Worm (Caenorhabditis elegans) whole organism, L1 larva: Measurements from ENCODE around the gene fbxb-108.
A peak's percentile ranks its signal among the peaks of the same experiment; 100 is the strongest.

Experiments
- C04F5.9 ChIP-seq: sonication (generic microtip); optimal IDR thresholded peaks from 2 replicates; lab custom pipeline; 2016; ENCODE audit warnings: missing genetic modification characterization, missing compliant biosample characterization
- C16A3.4 ChIP-seq: fragments of 150-350 bp; optimal IDR thresholded peaks from 2 replicates; lab custom pipeline; 2014; ENCODE audit warnings: missing biosample characterization, missing genetic modification characterization
- aha-1 ChIP-seq: fragments of 150-350 bp; optimal IDR thresholded peaks from 2 replicates; lab custom pipeline; 2014; ENCODE audit warnings: missing biosample characterization, missing genetic modification characterization
- alr-1 ChIP-seq: fragments of 200-800 bp; sonication (Bioruptor generic); optimal IDR thresholded peaks from 2 replicates; lab custom pipeline; 2018; ENCODE audit warnings: borderline replicate concordance, mild to moderate bottlenecking, missing genetic modification characterization, missing compliant biosample characterization
- ceh-8 ChIP-seq: fragments of 200-800 bp; sonication (Bioruptor generic); optimal IDR thresholded peaks from 2 replicates; lab custom pipeline; 2018; ENCODE audit warnings: mild to moderate bottlenecking, missing genetic modification characterization, moderate library complexity, missing compliant biosample characterization
- ceh-88 ChIP-seq: fragments of 200-800 bp; sonication (Bioruptor generic); IDR thresholded peaks from 2 replicates; pipeline ENCODE4 v1.3.6; 2022; ENCODE audit warnings: missing genetic modification characterization, missing compliant biosample characterization
- ces-1 ChIP-seq: fragments of 150-350 bp; optimal IDR thresholded peaks from 2 replicates; lab custom pipeline; 2014; ENCODE audit warnings: missing biosample characterization, missing genetic modification reagents, missing genetic modification characterization
- dpl-1 ChIP-seq, 3 experiments: fragments of 150-350 bp in 2 of 3; sonication (generic microtip) in 1 of 3; optimal IDR thresholded peaks; 2 replicates each; lab custom pipeline; 2014 to 2017; ENCODE audit warnings: missing biosample characterization in 3 of 3, missing genetic modification characterization in 3 of 3, missing genetic modification reagents in 3 of 3
- dsc-1 ChIP-seq: sonication (generic microtip); optimal IDR thresholded peaks from 2 replicates; lab custom pipeline; 2016; ENCODE audit warnings: mild to moderate bottlenecking, missing genetic modification characterization, missing compliant biosample characterization
- efl-1 ChIP-seq, 4 experiments: fragments of 150-350 bp; optimal IDR thresholded peaks in 3 of 4; peaks in 1 of 4; 1 replicate in 1 of 4; 2 replicates in 3 of 4; lab custom pipeline; 2014; ENCODE audit warnings: missing biosample characterization in 2 of 4, missing genetic modification characterization in 2 of 4, missing genetic modification reagents in 2 of 4
- efl-3 ChIP-seq: fragments of 200-800 bp; sonication (Bioruptor generic); optimal IDR thresholded peaks from 2 replicates; lab custom pipeline; 2018; ENCODE audit warnings: mild to moderate bottlenecking, missing genetic modification characterization, missing compliant biosample characterization
- egl-13 ChIP-seq: sonication (generic microtip); optimal IDR thresholded peaks from 2 replicates; lab custom pipeline; 2016; ENCODE audit warnings: missing genotype, missing genetic modification reagents, missing genetic modification characterization, missing compliant biosample characterization
- elt-2 ChIP-seq: sonication (generic microtip); optimal IDR thresholded peaks from 2 replicates; lab custom pipeline; 2016; ENCODE audit warnings: missing genetic modification characterization, mild to moderate bottlenecking, inconsistent platforms, missing compliant biosample characterization, missing genetic modification reagents
- fkh-10 ChIP-seq: sonication (generic microtip); optimal IDR thresholded peaks from 2 replicates; lab custom pipeline; 2017; ENCODE audit warnings: missing biosample characterization, missing genetic modification reagents, missing genetic modification characterization
- fkh-4 ChIP-seq: sonication (generic microtip); optimal IDR thresholded peaks from 2 replicates; lab custom pipeline; 2016; ENCODE audit warnings: missing compliant biosample characterization, missing genetic modification characterization, borderline replicate concordance
- fkh-8 ChIP-seq: sonication (generic microtip); optimal IDR thresholded peaks from 2 replicates; lab custom pipeline; 2016; ENCODE audit warnings: mild to moderate bottlenecking, missing genetic modification characterization, missing compliant biosample characterization
- fos-1 ChIP-seq: fragments of 150-350 bp; optimal IDR thresholded peaks from 2 replicates; lab custom pipeline; 2014; ENCODE audit warnings: missing biosample characterization, missing genetic modification characterization
- grh-1 ChIP-seq: fragments of 200-800 bp; sonication (Bioruptor generic); IDR thresholded peaks from 2 replicates; pipeline ENCODE4 v1.3.6; 2022; ENCODE audit warnings: missing genetic modification reagents, missing genetic modification characterization, missing compliant biosample characterization
- hlh-17 ChIP-seq: fragments of 200-800 bp; sonication (Bioruptor generic); optimal IDR thresholded peaks from 2 replicates; lab custom pipeline; 2018; ENCODE audit warnings: missing genetic modification characterization, mild to moderate bottlenecking, missing compliant biosample characterization, moderate library complexity, borderline replicate concordance
- hpl-2 ChIP-seq: fragments of 150-350 bp; optimal IDR thresholded peaks from 2 replicates; lab custom pipeline; 2014; ENCODE audit warnings: missing biosample characterization, missing genetic modification reagents, missing genetic modification characterization
- jun-1 ChIP-seq: fragments of 150-350 bp; optimal IDR thresholded peaks from 2 replicates; lab custom pipeline; 2014; ENCODE audit warnings: missing biosample characterization, missing genetic modification reagents, missing genetic modification characterization
- lin-13 ChIP-seq: fragments of 150-350 bp; optimal IDR thresholded peaks from 2 replicates; lab custom pipeline; 2014; ENCODE audit warnings: missing biosample characterization, missing genetic modification reagents, missing genetic modification characterization
- lin-14 ChIP-seq: fragments of 200-800 bp; sonication (Bioruptor generic); optimal IDR thresholded peaks from 2 replicates; lab custom pipeline; 2018; ENCODE audit warnings: mild to moderate bottlenecking, missing genetic modification characterization, moderate library complexity, missing compliant biosample characterization
- lin-15B ChIP-seq: fragments of 150-350 bp; sonication (generic microtip); optimal IDR thresholded peaks from 3 replicates; lab custom pipeline; 2014; ENCODE audit warnings: missing biosample characterization, missing genetic modification characterization
- lir-3 ChIP-seq: sonication (generic microtip); optimal IDR thresholded peaks from 2 replicates; lab custom pipeline; 2016; ENCODE audit warnings: mild to moderate bottlenecking, missing genetic modification characterization, moderate library complexity, missing compliant biosample characterization; ENCODE audit not compliant: poor library complexity
- mef-2 ChIP-seq: fragments of 150-350 bp; optimal IDR thresholded peaks from 2 replicates; lab custom pipeline; 2014; ENCODE audit warnings: missing biosample characterization, missing genetic modification characterization
- nhr-19 ChIP-seq: fragments of 200-800 bp; sonication (Bioruptor generic); conservative IDR thresholded peaks from 2 replicates; pipeline ENCODE4 v1.3.6; 2022; ENCODE audit warnings: missing genetic modification characterization, missing compliant biosample characterization
- nhr-20 ChIP-seq: sonication (generic microtip); optimal IDR thresholded peaks from 2 replicates; lab custom pipeline; 2016; ENCODE audit warnings: mild to moderate bottlenecking, missing genetic modification characterization, missing compliant biosample characterization
- nhr-28 ChIP-seq: fragments of 150-350 bp; optimal IDR thresholded peaks from 2 replicates; lab custom pipeline; 2014; ENCODE audit warnings: missing biosample characterization, missing genetic modification characterization
- nhr-47 ChIP-seq: sonication (generic microtip); optimal IDR thresholded peaks from 2 replicates; lab custom pipeline; 2016; ENCODE audit warnings: mild to moderate bottlenecking, missing genetic modification characterization, moderate library complexity, missing compliant biosample characterization
- nhr-84 ChIP-seq: sonication (generic microtip); optimal IDR thresholded peaks from 2 replicates; lab custom pipeline; 2017; ENCODE audit warnings: missing biosample characterization, missing genetic modification characterization
- nhr-85 ChIP-seq: sonication (generic microtip); peaks from one replicate; lab custom pipeline; 2016; ENCODE audit warnings: missing genetic modification characterization, inconsistent platforms, missing compliant biosample characterization
- pax-3 ChIP-seq: fragments of 200-800 bp; sonication (Bioruptor generic); optimal IDR thresholded peaks from 2 replicates; lab custom pipeline; 2018; ENCODE audit warnings: mild to moderate bottlenecking, missing genetic modification characterization, moderate library complexity, missing compliant biosample characterization
- rnt-1 ChIP-seq: sonication (generic microtip); optimal IDR thresholded peaks from 2 replicates; lab custom pipeline; 2016; ENCODE audit warnings: mild to moderate bottlenecking, missing genetic modification characterization, moderate library complexity, missing compliant biosample characterization
- skn-1 ChIP-seq: fragments of 150-350 bp; optimal IDR thresholded peaks from 2 replicates; lab custom pipeline; 2014; ENCODE audit warnings: missing biosample characterization, missing genetic modification characterization
- snpc-4 ChIP-seq: fragments of 150-350 bp; optimal IDR thresholded peaks from 2 replicates; lab custom pipeline; 2014; ENCODE audit warnings: missing biosample characterization, missing genetic modification characterization
- snu-23 ChIP-seq: sonication (generic microtip); optimal IDR thresholded peaks from 2 replicates; lab custom pipeline; 2016; ENCODE audit warnings: missing genetic modification characterization, missing compliant biosample characterization
- sox-4 ChIP-seq: sonication (generic microtip); optimal IDR thresholded peaks from 2 replicates; lab custom pipeline; 2016; ENCODE audit warnings: missing genetic modification characterization, missing compliant biosample characterization
- sup-37 ChIP-seq: fragments of 200-800 bp; sonication (Bioruptor generic); optimal IDR thresholded peaks from 2 replicates; lab custom pipeline; 2018; ENCODE audit warnings: mild to moderate bottlenecking, missing genetic modification characterization, missing compliant biosample characterization
- swsn-7 ChIP-seq: sonication (generic microtip); optimal IDR thresholded peaks from 2 replicates; lab custom pipeline; 2016; ENCODE audit warnings: missing genetic modification characterization, missing compliant biosample characterization
- tbx-2 ChIP-seq: sonication (generic microtip); optimal IDR thresholded peaks from 2 replicates; lab custom pipeline; 2016; ENCODE audit warnings: missing genetic modification characterization, missing compliant biosample characterization
- unc-62 ChIP-seq: fragments of 150-350 bp; optimal IDR thresholded peaks from 2 replicates; lab custom pipeline; 2014; ENCODE audit warnings: missing biosample characterization, missing genetic modification reagents, missing genetic modification characterization
- unc-86 ChIP-seq: sonication (generic microtip); optimal IDR thresholded peaks from 2 replicates; lab custom pipeline; 2016; ENCODE audit warnings: missing genetic modification characterization, missing compliant biosample characterization
- vab-15 ChIP-seq: sonication (generic microtip); optimal IDR thresholded peaks from 2 replicates; lab custom pipeline; 2017; ENCODE audit warnings: missing genotype, mild to moderate bottlenecking, missing genetic modification characterization, missing compliant biosample characterization
- xbp-1 ChIP-seq: sonication (generic microtip); optimal IDR thresholded peaks from 2 replicates; lab custom pipeline; 2016; ENCODE audit warnings: missing genetic modification characterization, missing compliant biosample characterization
- zag-1 ChIP-seq: fragments of 150-350 bp; optimal IDR thresholded peaks from 2 replicates; lab custom pipeline; 2014; ENCODE audit warnings: missing biosample characterization, missing genetic modification characterization
- ztf-4 ChIP-seq: fragments of 150-350 bp; optimal IDR thresholded peaks from 2 replicates; lab custom pipeline; 2014; ENCODE audit warnings: missing biosample characterization, missing genetic modification characterization

The fbxb-108 gene

DNA sequence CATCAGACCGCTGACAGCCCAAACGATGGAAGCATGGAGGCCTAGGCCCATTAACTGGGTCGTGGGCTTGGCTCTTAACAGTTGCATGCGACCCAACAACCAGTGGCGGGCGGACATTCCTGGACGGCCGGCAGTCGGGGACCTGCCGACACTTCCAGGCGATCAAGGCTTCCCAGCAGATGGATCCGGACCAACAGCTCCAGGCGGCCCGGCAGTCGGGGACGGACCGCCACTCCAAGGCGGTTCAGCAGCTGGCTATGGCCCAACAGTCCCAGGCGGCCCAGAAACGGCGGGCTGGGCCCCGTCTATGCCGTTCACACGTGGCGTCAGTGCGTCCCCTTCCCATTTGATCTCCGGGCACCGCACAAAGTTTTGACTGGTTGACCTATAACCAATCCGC is 23.4 kb upstream of the fbxb-108 start:
- TF ChIP-seq ceh-8 (peak; percentile 21), unc-62 (GFP tag; lab: Kevin White, UChicago) (no peak)

DNA sequence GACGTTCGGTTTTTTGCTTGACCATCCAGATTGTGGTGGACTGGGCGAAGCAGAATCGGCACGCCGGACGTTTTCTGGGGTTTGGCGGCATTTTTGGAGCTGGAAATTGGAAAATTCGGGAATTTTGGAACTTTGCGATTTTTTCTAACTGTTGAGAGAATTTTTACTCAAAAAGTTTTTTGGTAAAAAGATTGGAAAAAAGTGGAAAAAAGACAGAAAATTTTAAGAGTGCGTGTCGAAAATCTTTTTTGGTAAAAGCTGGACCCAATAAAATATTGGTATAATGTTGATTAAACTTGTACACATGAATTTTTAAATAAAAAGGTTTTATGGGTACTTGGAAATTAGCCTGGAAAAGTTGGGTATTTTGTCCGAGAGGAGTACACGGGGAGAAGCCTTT is 22.5 kb upstream of the fbxb-108 start, which contains the start of gene T05A8.7:
TSS of gene T05A8.7 (minus strand) at position 101 of the 400 bp plus-strand sequence.
- no peak for TF ChIP-seq unc-86
- TF ChIP-seq zag-1 = no peak
- TF ChIP-seq rnt-1 (tag; lab: Kevin White, UChicago) = no peak
- no peak for TF ChIP-seq fkh-4 (tag; lab: Kevin White, UChicago)
- no peak for TF ChIP-seq nhr-47 (tag; lab: Kevin White, UChicago)

DNA sequence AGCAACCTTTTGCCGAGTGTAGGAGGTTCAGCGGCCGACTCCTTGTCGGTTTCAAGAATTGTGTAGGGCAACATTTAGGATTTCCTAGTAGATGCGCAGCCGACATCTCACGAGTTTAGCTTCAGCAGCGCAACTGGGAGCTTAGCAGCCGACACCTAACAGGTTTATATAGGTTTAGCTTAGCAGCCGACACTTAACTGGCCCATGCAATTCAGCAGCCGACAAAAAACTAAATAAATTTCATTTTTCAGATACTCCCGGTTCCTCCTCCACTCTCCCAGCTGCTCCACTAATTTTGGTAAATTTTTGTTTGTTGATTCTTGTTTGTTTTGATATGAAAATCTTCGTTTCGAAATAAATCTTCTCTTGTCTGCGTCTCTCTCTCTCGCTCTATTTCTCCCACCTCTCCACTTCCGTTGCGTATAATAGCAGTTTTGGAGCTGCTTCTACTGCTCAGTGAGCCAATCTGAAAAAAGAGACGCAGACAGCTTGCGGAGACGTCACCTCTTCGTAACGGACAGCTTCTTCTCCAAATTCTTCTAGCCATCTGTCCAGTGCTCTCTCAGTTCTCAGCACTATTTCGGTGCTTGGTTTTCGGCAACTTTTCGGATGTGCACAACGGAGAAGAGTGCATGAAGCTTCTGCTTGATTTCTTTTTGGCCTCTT is 16.7 kb upstream of the fbxb-108 start:
- no peak for TF ChIP-seq ceh-88 (GFP tag; lab: Robert Waterston, UW)
- peak; percentile 88 for TF ChIP-seq fkh-10
- TF ChIP-seq efl-1 (optimal IDR thresholded peaks at IDR 0.05; lab: Kevin White, UChicago) = peak; percentile 54 to 64
- TF ChIP-seq efl-1 (GFP tag; optimal IDR thresholded peaks at IDR 0.05 in 1 of 2; lab: Kevin White, UChicago) = peak in 1 of 2 experiments; percentile 18
- no peak for TF ChIP-seq ztf-4 (tag; lab: Kevin White, UChicago)
- TF ChIP-seq sox-4 (tag; lab: Kevin White, UChicago) = peak; percentile 34
- no peak for TF ChIP-seq grh-1 (GFP tag; lab: Robert Waterston, UW)
- TF ChIP-seq dsc-1 (tag; lab: Kevin White, UChicago) = peak; percentile 46
- TF ChIP-seq nhr-84 = no peak
- no peak for TF ChIP-seq C04F5.9
- peak; percentile 95 for TF ChIP-seq lin-14 (GFP tag; lab: Kevin White, UChicago)
- TF ChIP-seq ces-1 (GFP tag; lab: Kevin White, UChicago) = no peak
- TF ChIP-seq elt-2 (tag; lab: Kevin White, UChicago) = no peak
- TF ChIP-seq C16A3.4 (tag; lab: Kevin White, UChicago) = no peak
- TF ChIP-seq swsn-7 (tag; lab: Kevin White, UChicago) = peak; percentile 53
- TF ChIP-seq fos-1 (tag; lab: Kevin White, UChicago) = peak; percentile 54
- no peak for TF ChIP-seq nhr-85 (tag; lab: Kevin White, UChicago)
- TF ChIP-seq lir-3 (tag; lab: Kevin White, UChicago) = no peak
- peak; percentile 94 for TF ChIP-seq fkh-8
- TF ChIP-seq sup-37 (GFP tag; lab: Kevin White, UChicago) = peak; percentile 11
- no peak for TF ChIP-seq nhr-20 (tag; lab: Kevin White, UChicago)
- no peak for TF ChIP-seq alr-1 (tag; lab: Kevin White, UChicago)
- TF ChIP-seq lin-13 (GFP tag; lab: Kevin White, UChicago) = peak; percentile 4
- peak in 2 of 3 experiments; percentile 10 to 11 for TF ChIP-seq dpl-1 (GFP tag; optimal IDR thresholded peaks at IDR 0.05; lab: Kevin White, UChicago)
- no peak for TF ChIP-seq unc-62 (GFP tag; lab: Kevin White, UChicago)
- TF ChIP-seq lin-15B (tag; lab: Kevin White, UChicago) = no peak
- no peak for TF ChIP-seq pax-3
- TF ChIP-seq nhr-28 = no peak
- TF ChIP-seq nhr-19 (GFP tag; lab: Robert Waterston, UW) = peak; percentile 16
- TF ChIP-seq hlh-17 (GFP tag; lab: Kevin White, UChicago) = no peak
- TF ChIP-seq xbp-1 (tag; lab: Kevin White, UChicago) = peak; percentile 42
- TF ChIP-seq hpl-2 (GFP tag; lab: Kevin White, UChicago) = no peak
- no peak for TF ChIP-seq aha-1 (tag; lab: Kevin White, UChicago)
- TF ChIP-seq tbx-2 = peak; percentile 75
- TF ChIP-seq vab-15 (tag; lab: Kevin White, UChicago) = no peak
- peak; percentile 79 for TF ChIP-seq egl-13 (tag; lab: Kevin White, UChicago)
- TF ChIP-seq snu-23 = peak; percentile 55
- peak; percentile 78 for TF ChIP-seq nhr-47 (tag; lab: Kevin White, UChicago)
- TF ChIP-seq ceh-8 = peak; percentile 3
- peak; percentile 66 for TF ChIP-seq snpc-4 (tag; lab: Kevin White, UChicago)
- no peak for TF ChIP-seq efl-3 (GFP tag; lab: Kevin White, UChicago)
- TF ChIP-seq skn-1 (tag; lab: Kevin White, UChicago) = peak; percentile 9
- TF ChIP-seq mef-2 (tag; lab: Kevin White, UChicago) = no peak
- TF ChIP-seq jun-1 = peak; percentile 47
